Fruit fly (Drosophila melanogaster) whole organism, wandering third instar larva: ENCODE data around the gene CG31674.

ENCODE experiments used
- Dif ChIP-seq: fragments of 200-275, 200-300 bp; sonication (Bioruptor generic); optimal IDR thresholded peaks from 2 replicates; lab custom pipeline; 2018; ENCODE audit warnings: missing biosample characterization, missing genetic modification characterization; ENCODE audit not compliant: partially characterized antibody
- Hnf4 ChIP-seq: fragments of 200-800 bp; sonication (Bioruptor generic); optimal IDR thresholded peaks from 2 replicates; lab custom pipeline; 2016; ENCODE audit warnings: missing biosample characterization, mild to moderate bottlenecking, missing genetic modification characterization
- Jra ChIP-seq: sonication (Bioruptor generic); optimal IDR thresholded peaks from 2 replicates; lab custom pipeline; 2016; ENCODE audit warnings: missing biosample characterization, missing genetic modification characterization
- Vsx2 ChIP-seq: fragments of 200-300, 225-300 bp; sonication (Bioruptor generic); optimal IDR thresholded peaks from 2 replicates; lab custom pipeline; 2018; ENCODE audit warnings: missing biosample characterization, missing genetic modification characterization; ENCODE audit not compliant: partially characterized antibody
- br ChIP-seq: fragments of 200-800 bp; sonication (Bioruptor generic); optimal IDR thresholded peaks from 2 replicates; lab custom pipeline; 2016; ENCODE audit warnings: missing biosample characterization, missing genetic modification characterization
- dmrt93B ChIP-seq: fragments of 200-800 bp; sonication (Bioruptor generic); optimal IDR thresholded peaks from 2 replicates; lab custom pipeline; 2018; ENCODE audit warnings: missing biosample characterization, mild to moderate bottlenecking, missing genetic modification characterization
- h ChIP-seq: fragments of 200-800 bp; sonication (Bioruptor generic); optimal IDR thresholded peaks from 3 replicates; lab custom pipeline; 2016; ENCODE audit warnings: missing biosample characterization, mild to moderate bottlenecking, missing genetic modification characterization
- lola ChIP-seq: fragments of >200 bp; optimal IDR thresholded peaks from 2 replicates; lab custom pipeline; 2017; ENCODE audit warnings: missing biosample characterization, missing genetic modification characterization
- pan ChIP-seq: fragments of >200 bp; optimal IDR thresholded peaks from 2 replicates; lab custom pipeline; 2017
- psq ChIP-seq: fragments of 200-800 bp; sonication (Bioruptor generic); optimal IDR thresholded peaks from 3 replicates; lab custom pipeline; 2017; ENCODE audit warnings: missing biosample characterization, mild to moderate bottlenecking, missing genetic modification characterization, moderate library complexity
- sage ChIP-seq: fragments of 200-800 bp; sonication (Bioruptor generic); optimal IDR thresholded peaks from 2 replicates; lab custom pipeline; 2016; ENCODE audit warnings: missing biosample characterization, mild to moderate bottlenecking, missing genetic modification characterization
- tai ChIP-seq: sonication (Bioruptor generic); optimal IDR thresholded peaks from 2 replicates; lab custom pipeline; 2016; ENCODE audit warnings: missing biosample characterization, missing genetic modification characterization

dm6 chr2L:20852092-20852628 lies 21.1 kb downstream of the CG31674 start, which contains the start of gene twit:
- TF ChIP-seq Vsx2 (GFP tag; lab: Kevin White, UChicago), result no peak
- TF ChIP-seq h (GFP tag; lab: Kevin White, UChicago), result no peak
- TF ChIP-seq tai (GFP tag; lab: Kevin White, UChicago), result no peak
- no peak for TF ChIP-seq Dif (GFP tag; lab: Kevin White, UChicago)
- TF ChIP-seq psq (GFP tag; lab: Kevin White, UChicago), result no peak
- TF ChIP-seq pan (lab: Kevin White, UChicago), result no peak
- TF ChIP-seq dmrt93B (GFP tag; lab: Kevin White, UChicago), result no peak
- TF ChIP-seq br (GFP tag; lab: Kevin White, UChicago), result no peak
- TF ChIP-seq Jra, result no peak
- no peak for TF ChIP-seq sage (GFP tag; lab: Kevin White, UChicago)
- no peak for TF ChIP-seq Hnf4 (GFP tag; lab: Kevin White, UChicago)
- TF ChIP-seq lola, result no peak
